1 fruit fly cellular context compared by ENCODE assay signal in genomic region chr3R:29591481-29592138, dm6.
TF ChIP-seq lines count a peak whose summit lies in the region.

Gene alph, plus strand, starts transcription at chr3R:29591831.

TF ChIP-seq in whole organism, embryonic, 481 proteins besides CTCF, POLR2A, EP300 and RAD21 (continued from another document):
- TF ChIP-seq CG11247 (GFP tag; IDR thresholded peaks at IDR 0.05; lab: Robert Waterston, UW) (no peak), CHES-1-like (GFP tag; optimal IDR thresholded peaks at IDR 0.05; lab: Kevin White, UChicago) (peak; percentile 64), pfk (GFP tag; optimal IDR thresholded peaks at IDR 0.05; lab: Kevin White, UChicago) (no peak), CG3838 (GFP tag; optimal IDR thresholded peaks at IDR 0.05; lab: Kevin White, UChicago) (no peak), CG10654 (GFP tag; optimal IDR thresholded peaks at IDR 0.05; lab: Kevin White, UChicago) (no peak), CG8089 (GFP tag; optimal IDR thresholded peaks at IDR 0.05; lab: Kevin White, UChicago) (no peak), CG16815 (GFP tag; optimal IDR thresholded peaks at IDR 0.05; lab: Kevin White, UChicago) (no peak), cas (GFP tag; IDR thresholded peaks at IDR 0.05; lab: Robert Waterston, UW) (no peak), Dll (GFP tag; IDR thresholded peaks at IDR 0.05; lab: Robert Waterston, UW; ENCODE audit: partially characterized antibody) (peak; percentile 96), en (GFP tag; optimal IDR thresholded peaks at IDR 0.05; lab: Kevin White, UChicago) (no peak), Mrtf (GFP tag; IDR thresholded peaks at IDR 0.05; lab: Robert Waterston, UW) (no peak), CG4617 (GFP tag; optimal IDR thresholded peaks at IDR 0.05; lab: Kevin White, UChicago; ENCODE audit: borderline replicate concordance) (peak; percentile 94), CG11398 (GFP tag; optimal IDR thresholded peaks at IDR 0.05; lab: Kevin White, UChicago) (peak; percentile 54), Fer2 (tag; optimal IDR thresholded peaks at IDR 0.05; lab: Kevin White, UChicago) (no peak), CG9932 (GFP tag; IDR thresholded peaks at IDR 0.05; lab: Robert Waterston, UW) (peak; percentile 82), twi (tag; optimal IDR thresholded peaks at IDR 0.05; lab: Kevin White, UChicago) (peak; percentile 39), dati (GFP tag; IDR thresholded peaks at IDR 0.05; lab: Robert Waterston, UW) (no peak), Hr51 (GFP tag; optimal IDR thresholded peaks at IDR 0.05; lab: Kevin White, UChicago) (peak; percentile 19 to 33), Lhr (GFP tag; optimal IDR thresholded peaks at IDR 0.05; lab: Kevin White, UChicago) (peak; percentile 86), Lim3 (GFP tag; IDR thresholded peaks at IDR 0.05; lab: Robert Waterston, UW) (no peak)
